Fruit fly (Drosophila melanogaster) whole organism, embryonic: ENCODE data around the gene Sfp26Ad.

Source experiments
- Abd-B ChIP-seq: fragments of 200-800 bp; sonication (Bioruptor generic); optimal IDR thresholded peaks from 2 replicates; lab custom pipeline; 2018; ENCODE audit warnings: missing biosample characterization, mild to moderate bottlenecking, missing genetic modification characterization, moderate library complexity
- Adf1 ChIP-seq: fragments of 200-800 bp; sonication (Bioruptor generic); IDR thresholded peaks from 2 replicates; pipeline ENCODE4 v1.3.6; 2022; ENCODE audit warnings: missing biosample characterization, missing genetic modification characterization
- CG10321 ChIP-seq: fragments of 200-800 bp; sonication (Bioruptor generic); IDR thresholded peaks from 2 replicates; pipeline ENCODE4 v1.3.6; 2022; ENCODE audit warnings: missing biosample characterization, missing genetic modification characterization
- CG11696 ChIP-seq: fragments of 200-800 bp; sonication (Bioruptor generic); IDR thresholded peaks from 2 replicates; pipeline ENCODE4 v1.3.6; 2022; ENCODE audit warnings: missing biosample characterization, missing genetic modification characterization
- CG12659 ChIP-seq: fragments of 200-800 bp; sonication (Bioruptor generic); optimal IDR thresholded peaks from 3 replicates; lab custom pipeline; 2017; ENCODE audit warnings: mild to moderate bottlenecking, missing biosample characterization, missing genetic modification reagents, missing genetic modification characterization
- CG13287 ChIP-seq: fragments of 200-800 bp; sonication (Bioruptor generic); IDR thresholded peaks from 2 replicates; pipeline ENCODE4 v1.3.6; 2022; ENCODE audit warnings: missing biosample characterization, missing genetic modification characterization; ENCODE audit not compliant: partially characterized antibody
- CG13894 ChIP-seq: fragments of 200-800 bp; sonication (Bioruptor generic); optimal IDR thresholded peaks from 3 replicates; lab custom pipeline; 2018; ENCODE audit warnings: missing biosample characterization, mild to moderate bottlenecking, missing genetic modification characterization, moderate library complexity
- CG1647 ChIP-seq: fragments of 200-800 bp; sonication (Bioruptor generic); optimal IDR thresholded peaks from 3 replicates; lab custom pipeline; 2016; ENCODE audit warnings: missing biosample characterization, missing genetic modification characterization
- CG16815 ChIP-seq: fragments of 200-800 bp; sonication (Bioruptor generic); optimal IDR thresholded peaks from 3 replicates; lab custom pipeline; 2017; ENCODE audit warnings: missing biosample characterization, mild to moderate bottlenecking, missing genetic modification characterization
- CG17186 ChIP-seq: fragments of 200-800 bp; sonication (Bioruptor generic); optimal IDR thresholded peaks from 3 replicates; lab custom pipeline; 2017; ENCODE audit warnings: missing biosample characterization, missing genetic modification reagents, missing genetic modification characterization
- CG18764 ChIP-seq: fragments of 200-800 bp; sonication (Bioruptor generic); optimal IDR thresholded peaks from 3 replicates; lab custom pipeline; 2016; ENCODE audit warnings: missing biosample characterization, missing genetic modification characterization
- CG30020 ChIP-seq: fragments of 200-800 bp; optimal IDR thresholded peaks from 2 replicates; lab custom pipeline; 2019; ENCODE audit warnings: missing biosample characterization, mild to moderate bottlenecking, missing genetic modification characterization, moderate library complexity
- CG3407 ChIP-seq: fragments of 200-800 bp; sonication (Bioruptor generic); optimal IDR thresholded peaks from 2 replicates; lab custom pipeline; 2018; ENCODE audit warnings: missing biosample characterization, mild to moderate bottlenecking, missing genetic modification characterization
- CG5245 ChIP-seq: fragments of 200-800 bp; sonication (Bioruptor generic); optimal IDR thresholded peaks from 3 replicates; lab custom pipeline; 2016; ENCODE audit warnings: missing biosample characterization, missing genetic modification characterization
- CG7556 ChIP-seq: fragments of 200-800 bp; sonication (Bioruptor generic); optimal IDR thresholded peaks from 2 replicates; lab custom pipeline; 2017; ENCODE audit warnings: missing biosample characterization, mild to moderate bottlenecking, missing genetic modification characterization
- CG8089 ChIP-seq: fragments of 200-800 bp; sonication (Bioruptor generic); optimal IDR thresholded peaks from 3 replicates; lab custom pipeline; 2016; ENCODE audit warnings: missing biosample characterization, missing genetic modification characterization
- CG9437 ChIP-seq: fragments of 200-800 bp; sonication (Bioruptor generic); optimal IDR thresholded peaks from 2 replicates; lab custom pipeline; 2018; ENCODE audit warnings: missing biosample characterization, mild to moderate bottlenecking, missing genetic modification characterization
- CG9797 ChIP-seq: fragments of 200-800 bp; sonication (Bioruptor generic); optimal IDR thresholded peaks from 3 replicates; lab custom pipeline; 2018; ENCODE audit warnings: missing biosample characterization, mild to moderate bottlenecking, missing genetic modification characterization
- CG9932 ChIP-seq: fragments of 200-800 bp; sonication (Bioruptor generic); IDR thresholded peaks from 2 replicates; pipeline ENCODE4 v1.3.6; 2022; ENCODE audit warnings: missing biosample characterization, missing genetic modification characterization
- Dfd ChIP-seq, 2 experiments: fragments of >200 bp; optimal IDR thresholded peaks; 2 replicates each; lab custom pipeline; 2017; ENCODE audit warnings: missing biosample characterization in 2 of 2, missing genetic modification characterization in 2 of 2
- Dip3 ChIP-seq: fragments of 200-800 bp; sonication (Bioruptor generic); optimal IDR thresholded peaks from 3 replicates; lab custom pipeline; 2016; ENCODE audit warnings: missing biosample characterization, missing genetic modification characterization
- Doc2 ChIP-seq: fragments of 200-800 bp; sonication (Bioruptor generic); IDR thresholded peaks from 2 replicates; pipeline ENCODE4 v1.3.6; 2022; ENCODE audit warnings: missing biosample characterization, missing genetic modification characterization
- Eip74EF ChIP-seq, 2 experiments: fragments of 200-800 bp in 1 of 2; fragments of >200 bp in 1 of 2; sonication (Bioruptor generic) in 1 of 2; optimal IDR thresholded peaks; 2 replicates each; lab custom pipeline; 2017 to 2019; ENCODE audit warnings: missing biosample characterization in 2 of 2, missing genetic modification characterization in 2 of 2, mild to moderate bottlenecking in 1 of 2, moderate library complexity in 1 of 2
- NK7.1 ChIP-seq: fragments of 200-800 bp; sonication (Bioruptor generic); optimal IDR thresholded peaks from 3 replicates; lab custom pipeline; 2016; ENCODE audit warnings: missing biosample characterization, missing genetic modification characterization
- Poxn ChIP-seq: fragments of 200-800 bp; sonication (Bioruptor generic); IDR thresholded peaks from 2 replicates; pipeline ENCODE4 v1.3.6; 2022; ENCODE audit warnings: missing biosample characterization, missing genetic modification characterization
- Six4 ChIP-seq: fragments of 200-800 bp; sonication (Bioruptor generic); optimal IDR thresholded peaks from 2 replicates; lab custom pipeline; 2016; ENCODE audit warnings: missing biosample characterization, missing genetic modification characterization
- Sry-δ ChIP-seq: fragments of 200-800 bp; sonication (Bioruptor generic); optimal IDR thresholded peaks from 2 replicates; lab custom pipeline; 2016; ENCODE audit warnings: missing biosample characterization, missing genetic modification characterization
- Trl ChIP-seq, 3 experiments: fragments of >200 bp in 2 of 3; fragments of 200-800 bp in 1 of 3; sonication (Bioruptor generic) in 1 of 3; optimal IDR thresholded peaks; 2 replicates in 1 of 3; 3 replicates in 2 of 3; lab custom pipeline; 2016 to 2017; ENCODE audit warnings: missing biosample characterization in 1 of 3, missing genetic modification characterization in 1 of 3
- Vsx1 ChIP-seq: fragments of 200-800 bp; sonication (Bioruptor generic); optimal IDR thresholded peaks from 2 replicates; lab custom pipeline; 2017; ENCODE audit warnings: missing biosample characterization, mild to moderate bottlenecking, missing genetic modification characterization, missing genetic modification reagents
- Xbp1 ChIP-seq: fragments of 200-800 bp; sonication (Bioruptor generic); optimal IDR thresholded peaks from 3 replicates; lab custom pipeline; 2016; ENCODE audit warnings: missing biosample characterization, mild to moderate bottlenecking, missing genetic modification characterization
- Xrp1 ChIP-seq: fragments of 200-800 bp; sonication (Bioruptor generic); IDR thresholded peaks from 2 replicates; pipeline ENCODE4 v1.3.6; 2022; ENCODE audit warnings: missing biosample characterization, missing genetic modification characterization
- cato ChIP-seq: fragments of 200-800 bp; sonication (Bioruptor generic); optimal IDR thresholded peaks from 2 replicates; lab custom pipeline; 2016; ENCODE audit warnings: missing biosample characterization, missing genetic modification characterization, borderline replicate concordance
- chm ChIP-seq: fragments of 200-800 bp; sonication (Bioruptor generic); IDR thresholded peaks from 2 replicates; pipeline ENCODE4 v1.3.6; 2022; ENCODE audit warnings: missing biosample characterization, missing genetic modification characterization
- ftz-f1 ChIP-seq: fragments of 200-800 bp; sonication (Bioruptor generic); optimal IDR thresholded peaks from 2 replicates; lab custom pipeline; 2016; ENCODE audit warnings: missing biosample characterization, missing genetic modification characterization
- gt ChIP-seq: fragments of 200-800 bp; sonication (Bioruptor generic); IDR thresholded peaks from 2 replicates; pipeline ENCODE4 v1.3.6; 2022; ENCODE audit warnings: missing biosample characterization, missing genetic modification characterization
- jing ChIP-seq: fragments of 200-800 bp; sonication (Bioruptor generic); optimal IDR thresholded peaks from 2 replicates; lab custom pipeline; 2018; ENCODE audit warnings: missing biosample characterization, mild to moderate bottlenecking, missing genetic modification characterization
- klu ChIP-seq: fragments of 200-800 bp; sonication (Bioruptor generic); IDR thresholded peaks from 2 replicates; pipeline ENCODE4 v1.3.6; 2022; ENCODE audit warnings: missing biosample characterization, missing genetic modification characterization
- kni ChIP-seq: fragments of 200-800 bp; sonication (Bioruptor generic); optimal IDR thresholded peaks from 3 replicates; lab custom pipeline; 2017; ENCODE audit warnings: mild to moderate bottlenecking, missing biosample characterization, missing genetic modification reagents, missing genetic modification characterization
- lov ChIP-seq, 2 experiments: fragments of 200-800 bp in 1 of 2; fragments of >200 bp in 1 of 2; sonication (Bioruptor generic) in 1 of 2; IDR thresholded peaks in 1 of 2; optimal IDR thresholded peaks in 1 of 2; 2 replicates in 1 of 2; 3 replicates in 1 of 2; pipeline versions ENCODE4 v1.3.6 to Lab custom; 2017 to 2022; ENCODE audit warnings: missing biosample characterization in 1 of 2, missing genetic modification characterization in 1 of 2
- luna ChIP-seq: fragments of 200-800 bp; sonication (Bioruptor generic); optimal IDR thresholded peaks from 2 replicates; lab custom pipeline; 2016; ENCODE audit warnings: missing biosample characterization, missing genetic modification characterization
- maf-S ChIP-seq: fragments of 200-800 bp; sonication (Bioruptor generic); optimal IDR thresholded peaks from 2 replicates; lab custom pipeline; 2016; ENCODE audit warnings: missing biosample characterization, missing genetic modification characterization
- pho ChIP-seq: fragments of 200-800 bp; sonication (Bioruptor generic); optimal IDR thresholded peaks from 2 replicates; lab custom pipeline; 2016; ENCODE audit warnings: missing biosample characterization, missing genetic modification characterization
- run ChIP-seq: fragments of 200-800 bp; sonication (Bioruptor generic); optimal IDR thresholded peaks from 3 replicates; lab custom pipeline; 2018; ENCODE audit warnings: missing biosample characterization, mild to moderate bottlenecking, missing genetic modification characterization
- sens ChIP-seq: fragments of 200-800 bp; sonication (Bioruptor generic); peaks from one replicate; lab custom pipeline; 2016; ENCODE audit warnings: missing biosample characterization, missing genetic modification characterization
- slbo ChIP-seq: fragments of 200-800 bp; sonication (Bioruptor generic); IDR thresholded peaks from 2 replicates; pipeline ENCODE4 v1.3.6; 2022; ENCODE audit warnings: missing biosample characterization, missing genetic modification characterization
- so ChIP-seq: fragments of 200-800 bp; sonication (Bioruptor generic); IDR thresholded peaks from 3 replicates; pipeline ENCODE4 v1.3.6; 2022; ENCODE audit warnings: missing biosample characterization, missing genetic modification characterization
- usp ChIP-seq: fragments of >200 bp; optimal IDR thresholded peaks from 2 replicates; lab custom pipeline; 2017; ENCODE audit warnings: missing biosample characterization, missing genetic modification characterization
- zfh2 ChIP-seq: fragments of 200-800 bp; sonication (Bioruptor generic); optimal IDR thresholded peaks from 2 replicates; lab custom pipeline; 2016; ENCODE audit warnings: missing biosample characterization, missing genetic modification characterization

Sfp26Ad gene

dm6 chr2L:5943229-5944078, at the start of gene Sfp26Ad, which contains the start of gene Gpdh1 (continued):
- TF ChIP-seq NK7.1 (peak; percentile 51), jing (GFP tag; lab: Kevin White, UChicago) (peak; percentile 21), CG7556 (peak; percentile 78), gt (GFP tag; lab: Robert Waterston, UW) (0 out of 2 replicates have a peak, but pooled peaks have one; percentile 28), CG9437 (GFP tag; lab: Kevin White, UChicago) (peak; percentile 17), slbo (peak; percentile 90), lov (optimal IDR thresholded peaks at IDR 0.05; lab: Kevin White, UChicago) (no peak), lov (GFP tag; IDR thresholded peaks at IDR 0.05; lab: Robert Waterston, UW) (peak; percentile 43; the same call in 1 of the 3 replicates), Abd-B (GFP tag; lab: Kevin White, UChicago) (peak; percentile 33), CG5245 (GFP tag; lab: Kevin White, UChicago) (peak; percentile 75), Trl (optimal IDR thresholded peaks at IDR 0.05; lab: Kevin White, UChicago) (peak; percentile 98 to 99), Trl (GFP tag; optimal IDR thresholded peaks at IDR 0.05; lab: Kevin White, UChicago) (peak; percentile 92), CG8089 (GFP tag; lab: Kevin White, UChicago) (peak; percentile 45), maf-S (GFP tag; lab: Kevin White, UChicago) (peak; percentile 80), Vsx1 (peak; percentile 23), ftz-f1 (GFP tag; lab: Kevin White, UChicago) (peak; percentile 51), Dip3 (peak; percentile 83), CG17186 (GFP tag; lab: Kevin White, UChicago) (peak; percentile 77), klu (GFP tag; lab: Robert Waterston, UW) (peak; percentile 46; the same call in 1 of the 2 replicates), sens (peak; percentile 95), CG10321 (GFP tag; lab: Robert Waterston, UW) (no peak), CG13287 (peak; percentile 67), CG3407 (GFP tag; lab: Kevin White, UChicago) (peak; percentile 67), CG9932 (GFP tag; lab: Robert Waterston, UW) (peak; percentile 92), Xrp1 (peak; percentile 74), CG9797 (GFP tag; lab: Kevin White, UChicago) (peak; percentile 54), CG11696 (GFP tag; lab: Robert Waterston, UW) (no peak), Adf1 (GFP tag; lab: Robert Waterston, UW) (peak; percentile 63; the same call in 1 of the 2 replicates), zfh2 (GFP tag; lab: Kevin White, UChicago) (peak; percentile 76), usp (GFP tag; lab: Kevin White, UChicago) (no peak), CG1647 (peak; percentile 83), chm (GFP tag; lab: Robert Waterston, UW) (peak; percentile 73), luna (GFP tag; lab: Kevin White, UChicago) (peak; percentile 71), Poxn (GFP tag; lab: Robert Waterston, UW) (no peak), Six4 (GFP tag; lab: Kevin White, UChicago) (peak; percentile 68), Dfd (GFP tag; optimal IDR thresholded peaks at IDR 0.05; lab: Kevin White, UChicago) (no peak), CG16815 (GFP tag; lab: Kevin White, UChicago) (peak; percentile 53), Xbp1 (peak; percentile 86), cato (GFP tag; lab: Kevin White, UChicago) (peak; percentile 10), run (peak; percentile 40), pho (GFP tag; lab: Kevin White, UChicago) (peak; percentile 82), Sry-δ (GFP tag; lab: Kevin White, UChicago) (peak; percentile 68), Doc2 (no peak), CG30020 (tag; lab: Kevin White, UChicago) (peak; percentile 47), so (peak; percentile 65; the same call in 1 of the 3 replicates), Eip74EF (GFP tag; optimal IDR thresholded peaks at IDR 0.05; lab: Kevin White, UChicago) (peak in 1 of 2 experiments; percentile 38), CG18764 (GFP tag; lab: Kevin White, UChicago) (peak; percentile 67), kni (GFP tag; lab: Kevin White, UChicago) (peak; percentile 60), CG13894 (tag; lab: Kevin White, UChicago) (peak; percentile 60), CG12659 (GFP tag; lab: Kevin White, UChicago) (peak; percentile 84)
